Worm (Caenorhabditis elegans) whole organism, early embryonic: ENCODE data around the gene srx-129.

Source experiments
- F13C5.2 ChIP-seq: sonication (generic microtip); optimal IDR thresholded peaks from 2 replicates; lab custom pipeline; 2017; ENCODE audit warnings: mild to moderate bottlenecking, missing genetic modification characterization, inconsistent platforms, missing compliant biosample characterization
- aly-1 ChIP-seq: sonication (generic microtip); optimal IDR thresholded peaks from 2 replicates; lab custom pipeline; 2016; ENCODE audit warnings: missing genetic modification characterization, missing compliant biosample characterization
- ama-1 ChIP-seq: fragments of 150-350 bp; optimal IDR thresholded peaks from 2 replicates; lab custom pipeline; 2014
- ceh-36 ChIP-seq: sonication (generic microtip); optimal IDR thresholded peaks from 2 replicates; lab custom pipeline; 2016; ENCODE audit warnings: missing genetic modification characterization, inconsistent platforms, missing compliant biosample characterization
- ets-7 ChIP-seq: sonication (generic microtip); optimal IDR thresholded peaks from 2 replicates; lab custom pipeline; 2016; ENCODE audit warnings: missing genotype, missing genetic modification characterization, missing compliant biosample characterization
- hmbx-1 ChIP-seq: sonication (generic microtip); optimal IDR thresholded peaks from 2 replicates; lab custom pipeline; 2016; ENCODE audit warnings: mild to moderate bottlenecking, missing genetic modification characterization, missing compliant biosample characterization
- hmg-4 ChIP-seq: fragments of 200-800 bp; sonication (Bioruptor generic); optimal IDR thresholded peaks from 2 replicates; lab custom pipeline; 2018; ENCODE audit warnings: mild to moderate bottlenecking, missing genetic modification characterization, missing compliant biosample characterization

- TF ChIP-seq ama-1 (lab: Kevin White, UChicago) = no peak
- TF ChIP-seq hmg-4 (GFP tag; lab: Kevin White, UChicago) = no peak
- no peak for TF ChIP-seq ceh-36 (tag; lab: Kevin White, UChicago)
- TF ChIP-seq ets-7 (tag; lab: Kevin White, UChicago) = no peak
- no peak for TF ChIP-seq hmbx-1 (tag; lab: Kevin White, UChicago)
- no peak for TF ChIP-seq F13C5.2 (tag; lab: Kevin White, UChicago)
- TF ChIP-seq aly-1 (tag; lab: Kevin White, UChicago) = no peak
These were observed 26.8 kb upstream of the srx-129 start, which contains the start of gene swan-1 for ce11 chrV:13807232-13807631.
